Fruit fly (Drosophila melanogaster) whole organism, embryonic: ENCODE measurements around the gene IntS10.

Experiments
- CG13123 ChIP-seq: fragments of 200-800 bp; sonication (Bioruptor generic); optimal IDR thresholded peaks from 2 replicates; lab custom pipeline; 2016; ENCODE audit warnings: missing biosample characterization, missing genetic modification characterization
- CG2202 ChIP-seq: fragments of 200-800 bp; sonication (Bioruptor generic); optimal IDR thresholded peaks from 2 replicates; lab custom pipeline; 2018; ENCODE audit warnings: missing biosample characterization, mild to moderate bottlenecking, missing genetic modification characterization
- CG3407 ChIP-seq: fragments of 200-800 bp; sonication (Bioruptor generic); optimal IDR thresholded peaks from 2 replicates; lab custom pipeline; 2018; ENCODE audit warnings: missing biosample characterization, mild to moderate bottlenecking, missing genetic modification characterization
- CG4282 ChIP-seq: fragments of 200-800 bp; sonication (Bioruptor generic); optimal IDR thresholded peaks from 2 replicates; lab custom pipeline; 2016; ENCODE audit warnings: missing biosample characterization, missing genetic modification characterization
- CG6654 ChIP-seq: fragments of 200-800 bp; sonication (Bioruptor generic); optimal IDR thresholded peaks from 2 replicates; lab custom pipeline; 2017; ENCODE audit warnings: missing biosample characterization, mild to moderate bottlenecking, missing genetic modification characterization
- CG9727 ChIP-seq: fragments of 200-800 bp; sonication (Bioruptor generic); optimal IDR thresholded peaks from 3 replicates; lab custom pipeline; 2017; ENCODE audit warnings: missing biosample characterization, mild to moderate bottlenecking, missing genetic modification characterization
- Deaf1 ChIP-seq: fragments of 200-800 bp; optimal IDR thresholded peaks from 3 replicates; lab custom pipeline; 2019; ENCODE audit warnings: missing biosample characterization, mild to moderate bottlenecking, missing genetic modification characterization, moderate library complexity
- luna ChIP-seq: fragments of 200-800 bp; sonication (Bioruptor generic); optimal IDR thresholded peaks from 2 replicates; lab custom pipeline; 2016; ENCODE audit warnings: missing biosample characterization, missing genetic modification characterization
- pfk ChIP-seq: fragments of 200-800 bp; sonication (Bioruptor generic); optimal IDR thresholded peaks from 2 replicates; lab custom pipeline; 2018; ENCODE audit warnings: missing biosample characterization, mild to moderate bottlenecking, missing genetic modification characterization, moderate library complexity

DNA sequence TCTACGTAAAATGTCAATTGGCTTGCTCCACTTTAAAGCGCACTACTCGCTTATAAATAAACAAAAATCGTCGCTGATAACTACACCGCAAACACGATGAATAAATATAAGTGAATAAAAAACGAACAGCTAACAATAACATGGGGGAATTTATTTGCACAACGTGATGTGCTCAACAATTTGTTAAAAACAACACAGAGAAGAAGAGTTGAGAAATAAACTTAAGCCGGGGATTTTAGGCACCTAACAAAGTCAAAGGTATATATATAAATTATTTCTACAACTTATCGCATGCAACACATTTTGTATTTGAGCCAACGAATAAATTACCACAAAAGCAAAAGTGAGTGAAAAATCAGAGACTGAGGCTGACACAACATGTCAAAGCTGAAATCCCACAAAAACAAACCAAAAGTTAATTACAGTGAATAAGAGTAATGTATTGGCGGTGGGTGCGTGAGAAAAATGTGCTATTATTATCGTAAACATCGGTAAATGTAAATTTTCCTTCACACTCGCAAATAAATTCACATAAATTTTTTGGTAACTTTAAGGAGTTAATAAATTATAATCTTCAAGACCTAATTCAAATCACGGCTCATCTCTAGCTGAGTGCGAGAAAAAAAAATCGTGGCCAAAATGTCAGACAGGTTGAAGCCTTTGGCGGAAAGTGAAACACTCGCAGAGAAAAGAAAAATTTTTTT lies 34.1 kb upstream of the IntS10 start:
- TF ChIP-seq CG3407 (no peak), CG9727 (GFP tag; lab: Kevin White, UChicago) (no peak), CG2202 (tag; lab: Kevin White, UChicago) (no peak), CG4282 (no peak), CG13123 (GFP tag; lab: Kevin White, UChicago) (no peak), luna (no peak), Deaf1 (no peak), CG6654 (no peak), pfk (no peak)
